Fruit fly (Drosophila melanogaster): ENCODE results near the gene CG13124.

DNA sequence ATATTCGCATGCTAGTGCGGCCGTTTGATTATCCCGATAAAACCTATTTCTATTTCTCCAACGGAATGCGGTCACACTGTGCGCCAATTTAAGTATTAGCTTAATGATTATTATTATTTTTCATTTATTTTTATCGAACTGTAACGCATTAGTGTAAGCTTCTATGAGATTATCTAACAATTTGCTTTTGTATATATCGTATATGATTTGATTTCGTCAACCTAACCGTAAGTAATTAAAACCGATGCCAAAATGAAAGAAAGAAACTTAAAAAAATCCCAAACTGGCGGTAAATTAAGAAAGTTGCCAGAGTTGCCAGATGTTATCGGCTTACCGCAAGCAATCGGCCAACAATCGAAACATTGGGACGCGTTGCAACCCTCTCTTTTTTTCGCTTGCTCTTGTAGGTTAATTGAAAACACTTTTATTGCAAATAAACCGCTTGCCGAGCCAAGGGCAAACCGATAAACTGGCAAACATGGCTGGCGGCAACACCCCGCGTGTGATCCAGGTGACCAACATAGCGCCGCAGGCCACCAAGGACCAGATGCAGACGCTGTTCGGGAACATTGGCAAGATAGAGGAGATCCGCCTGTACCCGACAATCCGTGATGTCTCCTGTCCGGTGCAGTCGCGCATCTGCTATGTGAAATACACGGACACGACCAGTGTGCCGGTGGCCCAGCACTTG, 4.3 kb upstream of the CG13124 start, which contains the start of the genes Etl1 and Srp54:
- TF ChIP-seq ttk (optimal IDR thresholded peaks at IDR 0.05) (no peak), h (optimal IDR thresholded peaks at IDR 0.05) (no peak), psq (optimal IDR thresholded peaks at IDR 0.05) (no peak)

Data from Kc167 (cell line).